Worm (Caenorhabditis elegans) whole organism, early embryonic: ENCODE measurements around the gene C53B7.2.

ENCODE experiments used
- ama-1 ChIP-seq: fragments of 150-350 bp; optimal IDR thresholded peaks from 2 replicates; lab custom pipeline; 2014
- tbx-11 ChIP-seq: fragments of 200-800 bp; sonication (Bioruptor generic); IDR thresholded peaks from 2 replicates; pipeline ENCODE4 v1.3.6; 2022; ENCODE audit warnings: missing genetic modification characterization, missing compliant biosample characterization

ce11 chrX:6848596-6848995 is 2.6 kb downstream of the C53B7.2 start:
- TF ChIP-seq tbx-11 (GFP tag; lab: Robert Waterston, UW): no peak
- no peak for TF ChIP-seq ama-1 (lab: Kevin White, UChicago)
